Worm (Caenorhabditis elegans): ENCODE results near the gene ckk-1.

Gene ckk-1

ce11 chrIII:5653692-5654105 lies 18.4 kb downstream of the ckk-1 start (continued):
- TF ChIP-seq mbf-1 (tag; optimal IDR thresholded peaks at IDR 0.05): no peak
- peak; percentile 86 for TF ChIP-seq ama-1 (optimal IDR thresholded peaks at IDR 0.05)
- no peak for TF ChIP-seq zag-1 (tag; optimal IDR thresholded peaks at IDR 0.05)
- TF ChIP-seq ztf-4 (tag; optimal IDR thresholded peaks at IDR 0.05): no peak
- TF ChIP-seq egl-27 (tag; optimal IDR thresholded peaks at IDR 0.05): no peak
- TF ChIP-seq ztf-1 (GFP tag; conservative IDR thresholded peaks at IDR 0.05): no peak
- no peak for TF ChIP-seq Y55F3AM.14 (GFP tag; optimal IDR thresholded peaks at IDR 0.05)
- TF ChIP-seq mab-5 (tag; optimal IDR thresholded peaks at IDR 0.05): no peak

- no peak for TF ChIP-seq egl-27 (tag; optimal IDR thresholded peaks at IDR 0.05)
- no peak for TF ChIP-seq elt-1 (tag; optimal IDR thresholded peaks at IDR 0.05)
- no peak for TF ChIP-seq nhr-77 (tag; optimal IDR thresholded peaks at IDR 0.05)
- TF ChIP-seq nhr-21 (tag; optimal IDR thresholded peaks at IDR 0.05): no peak
- no peak for TF ChIP-seq nhr-11 (tag; optimal IDR thresholded peaks at IDR 0.05)
- no peak for TF ChIP-seq snpc-4 (tag; optimal IDR thresholded peaks at IDR 0.05)
- TF ChIP-seq peb-1 (tag; optimal IDR thresholded peaks at IDR 0.05): no peak
- TF ChIP-seq crh-2 (tag; optimal IDR thresholded peaks at IDR 0.05): no peak
- no peak for TF ChIP-seq ceh-16 (tag; optimal IDR thresholded peaks at IDR 0.05)
These were observed 21.7 kb downstream of the ckk-1 start, which contains the start of gene sdz-21 for ce11 chrIII:5656941-5657340. TSS of gene sdz-21 (minus strand) at chrIII:5657041.

ce11 chrIII:5660976-5661375 lies 25.7 kb downstream of the ckk-1 start, which contains the start of gene F54E7.6:
TSS of gene F54E7.6 (minus strand) at chrIII:5661085.
- TF ChIP-seq nhr-25 (tag; optimal IDR thresholded peaks at IDR 0.05) (peak; percentile 57), egl-27 (tag; optimal IDR thresholded peaks at IDR 0.05) (no peak)

ce11 chrIII:5663521-5663920 lies 28.2 kb downstream of the ckk-1 start:
- no peak for TF ChIP-seq nhr-25 (tag; optimal IDR thresholded peaks at IDR 0.05)
- TF ChIP-seq unc-55 (GFP tag; optimal IDR thresholded peaks at IDR 0.05): no peak
- no peak for TF ChIP-seq dmd-4 (tag; optimal IDR thresholded peaks at IDR 0.05)
- TF ChIP-seq ZK546.5 (tag; optimal IDR thresholded peaks at IDR 0.05): no peak
- no peak for TF ChIP-seq nhr-10 (tag; optimal IDR thresholded peaks at IDR 0.05)
- TF ChIP-seq elt-3 (tag; optimal IDR thresholded peaks at IDR 0.05): no peak
- TF ChIP-seq elt-1 (tag; optimal IDR thresholded peaks at IDR 0.05): no peak
- no peak for TF ChIP-seq sma-9 (GFP tag; optimal IDR thresholded peaks at IDR 0.05)
- no peak for TF ChIP-seq sma-9 (tag; optimal IDR thresholded peaks at IDR 0.05)
- no peak for TF ChIP-seq unc-39 (tag; optimal IDR thresholded peaks at IDR 0.05)
- TF ChIP-seq ama-1 (optimal IDR thresholded peaks at IDR 0.05): no peak
- TF ChIP-seq ztf-11 (tag; optimal IDR thresholded peaks at IDR 0.05): no peak
- no peak for TF ChIP-seq crh-2 (tag; optimal IDR thresholded peaks at IDR 0.05)
- no peak for TF ChIP-seq unc-62 (GFP tag; optimal IDR thresholded peaks at IDR 0.05)
- TF ChIP-seq sem-4 (tag; optimal IDR thresholded peaks at IDR 0.05): no peak
- TF ChIP-seq lin-11 (tag; optimal IDR thresholded peaks at IDR 0.05): no peak
- no peak for TF ChIP-seq lin-13 (GFP tag; optimal IDR thresholded peaks at IDR 0.05)
- TF ChIP-seq nhr-77 (tag; optimal IDR thresholded peaks at IDR 0.05): no peak
- no peak for TF ChIP-seq nhr-129 (tag; optimal IDR thresholded peaks at IDR 0.05)

ce11 chrIII:5663933-5664332 lies 28.7 kb downstream of the ckk-1 start, which contains the start of gene par-3:
TSS of gene par-3 (plus strand) at chrIII:5664233.
- no peak for TF ChIP-seq sem-4 (tag; optimal IDR thresholded peaks at IDR 0.05)

ce11 chrIII:5665278-5665677 lies 30.0 kb downstream of the ckk-1 start:
- peak; percentile 36 for TF ChIP-seq fos-1 (tag; optimal IDR thresholded peaks at IDR 0.05)
- no peak for TF ChIP-seq nhr-12 (tag; optimal IDR thresholded peaks at IDR 0.05)
- TF ChIP-seq crh-2 (tag; optimal IDR thresholded peaks at IDR 0.05): peak; percentile 7
- TF ChIP-seq nhr-25 (tag; optimal IDR thresholded peaks at IDR 0.05): peak; percentile 2

ce11 chrIII:5665710-5666109 lies 30.4 kb downstream of the ckk-1 start:
- no peak for TF ChIP-seq ZK546.5 (tag; optimal IDR thresholded peaks at IDR 0.05)
- no peak for TF ChIP-seq C34F6.9 (tag; optimal IDR thresholded peaks at IDR 0.05)
- TF ChIP-seq ama-1 (optimal IDR thresholded peaks at IDR 0.05): no peak
- no peak for TF ChIP-seq unc-62 (GFP tag; optimal IDR thresholded peaks at IDR 0.05)
- TF ChIP-seq nhr-23 (tag; optimal IDR thresholded peaks at IDR 0.05): no peak
- TF ChIP-seq nhr-237 (tag; optimal IDR thresholded peaks at IDR 0.05): no peak
- no peak for TF ChIP-seq ztf-4 (tag; optimal IDR thresholded peaks at IDR 0.05)
- TF ChIP-seq skn-1 (tag; optimal IDR thresholded peaks at IDR 0.05): no peak
- no peak for TF ChIP-seq Y55F3AM.14 (GFP tag; optimal IDR thresholded peaks at IDR 0.05)
- no peak for TF ChIP-seq F13H6.1 (tag; optimal IDR thresholded peaks at IDR 0.05)
- no peak for TF ChIP-seq lin-11 (tag; optimal IDR thresholded peaks at IDR 0.05)
- TF ChIP-seq nhr-77 (tag; optimal IDR thresholded peaks at IDR 0.05): no peak
- no peak for TF ChIP-seq nhr-6 (tag; optimal IDR thresholded peaks at IDR 0.05)
- TF ChIP-seq aly-2 (tag; optimal IDR thresholded peaks at IDR 0.05): no peak

All from whole organism, L2 larva.